Worm (Caenorhabditis elegans): Measurements from ENCODE around the gene F42A8.1.
A peak's percentile ranks its signal among the peaks of the same experiment; 100 is the strongest.

DNA sequence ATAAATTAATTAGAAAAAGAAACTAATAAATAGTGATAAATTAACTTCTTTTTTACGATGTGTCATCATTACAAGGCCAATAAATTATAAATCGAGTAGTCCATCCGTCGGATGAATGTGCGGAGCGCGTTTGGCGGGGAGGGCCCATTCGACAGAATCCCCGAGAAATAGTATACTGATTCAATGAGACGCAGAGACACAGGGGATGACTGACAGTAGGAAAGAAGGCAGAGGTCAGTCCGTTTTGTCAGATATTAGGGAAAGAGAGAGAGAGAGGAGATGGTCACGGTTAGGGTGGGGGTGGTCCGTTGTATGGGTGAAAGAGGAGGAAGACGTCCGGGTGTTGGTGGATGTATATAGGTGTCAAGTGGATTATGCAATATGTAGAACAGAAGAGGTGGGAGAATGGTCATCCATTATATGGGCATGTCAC is 37.8 kb downstream of the F42A8.1 start:
- no peak for TF ChIP-seq nhr-28 (tag; optimal IDR thresholded peaks at IDR 0.05)
- TF ChIP-seq unc-62 (GFP tag; optimal IDR thresholded peaks at IDR 0.05): peak; percentile 98
